Fruit fly (Drosophila melanogaster) whole organism, embryonic: ENCODE data around the gene ATPsynC.
A peak's percentile ranks its signal among the peaks of the same experiment; 100 is the strongest.

Experiments
- Atf3 ChIP-seq: fragments of 200-800 bp; sonication (Bioruptor generic); optimal IDR thresholded peaks from 3 replicates; lab custom pipeline; 2016; ENCODE audit warnings: missing biosample characterization, missing genetic modification characterization
- Awh ChIP-seq: fragments of 200-800 bp; sonication (Bioruptor generic); IDR thresholded peaks from 2 replicates; pipeline ENCODE4, ENCODE4 v1.3.6; 2022; ENCODE audit warnings: missing biosample characterization, missing genetic modification characterization
- CG11560 ChIP-seq: fragments of 200-800 bp; sonication (Bioruptor generic); IDR thresholded peaks from 3 replicates; pipeline ENCODE4 v1.3.6; 2022; ENCODE audit warnings: missing biosample characterization, missing genetic modification characterization
- CG11696 ChIP-seq: fragments of 200-800 bp; sonication (Bioruptor generic); IDR thresholded peaks from 2 replicates; pipeline ENCODE4 v1.3.6; 2022; ENCODE audit warnings: missing biosample characterization, missing genetic modification characterization
- CG1233 ChIP-seq: fragments of 200-800 bp; sonication (Bioruptor generic); optimal IDR thresholded peaks from 4 replicates; lab custom pipeline; 2018; ENCODE audit warnings: missing biosample characterization, mild to moderate bottlenecking, missing genetic modification characterization
- CG15073 ChIP-seq: fragments of 200-800 bp; sonication (Bioruptor generic); optimal IDR thresholded peaks from 2 replicates; lab custom pipeline; 2016; ENCODE audit warnings: missing biosample characterization, missing genetic modification characterization
- CG15269 ChIP-seq: fragments of 200-800 bp; sonication (Bioruptor generic); optimal IDR thresholded peaks from 2 replicates; lab custom pipeline; 2018; ENCODE audit warnings: missing biosample characterization, mild to moderate bottlenecking, missing genetic modification characterization, moderate library complexity
- CG15514 ChIP-seq: fragments of 200-800 bp; sonication (Bioruptor generic); optimal IDR thresholded peaks from 3 replicates; lab custom pipeline; 2017; ENCODE audit warnings: missing biosample characterization, missing genetic modification characterization, mild to moderate bottlenecking, moderate library complexity, missing genetic modification reagents
- CG1603 ChIP-seq: fragments of 200-800 bp; sonication (Bioruptor generic); optimal IDR thresholded peaks from 2 replicates; lab custom pipeline; 2019; ENCODE audit warnings: missing biosample characterization, mild to moderate bottlenecking, missing genetic modification characterization, moderate library complexity
- CG17186 ChIP-seq: fragments of 200-800 bp; sonication (Bioruptor generic); optimal IDR thresholded peaks from 3 replicates; lab custom pipeline; 2017; ENCODE audit warnings: missing biosample characterization, missing genetic modification reagents, missing genetic modification characterization
- CG34376 ChIP-seq: fragments of 200-800 bp; sonication (Bioruptor generic); optimal IDR thresholded peaks from 2 replicates; lab custom pipeline; 2018; ENCODE audit warnings: missing biosample characterization, mild to moderate bottlenecking, missing genetic modification characterization
- CG3838 ChIP-seq: fragments of 200-800 bp; sonication (Bioruptor generic); optimal IDR thresholded peaks from 3 replicates; lab custom pipeline; 2016; ENCODE audit warnings: missing biosample characterization, missing genetic modification characterization
- CG43689 ChIP-seq: fragments of 200-800 bp; sonication (Bioruptor generic); IDR thresholded peaks from 2 replicates; pipeline ENCODE4 v1.3.6; 2022; ENCODE audit warnings: missing biosample characterization, missing genetic modification characterization
- CG6854 ChIP-seq: fragments of 200-800 bp; sonication (Bioruptor generic); optimal IDR thresholded peaks from 3 replicates; lab custom pipeline; 2017; ENCODE audit warnings: missing biosample characterization, mild to moderate bottlenecking, missing genetic modification characterization
- CG7786 ChIP-seq: fragments of 200-800 bp; sonication (Bioruptor generic); optimal IDR thresholded peaks from 2 replicates; lab custom pipeline; 2016; ENCODE audit warnings: missing biosample characterization, missing genetic modification characterization
- CG8290 ChIP-seq, 3 experiments: fragments of 200-800 bp; sonication (Bioruptor generic); optimal IDR thresholded peaks; 2 replicates each; lab custom pipeline; 2016 to 2019; ENCODE audit warnings: missing biosample characterization in 3 of 3, missing genetic modification characterization in 3 of 3, mild to moderate bottlenecking in 2 of 3, moderate library complexity in 1 of 3
- CkIIα-i1 ChIP-seq: fragments of 200-800 bp; sonication (Bioruptor generic); IDR thresholded peaks from 2 replicates; pipeline ENCODE4 v1.3.6; 2022; ENCODE audit warnings: missing biosample characterization, missing genetic modification characterization
- D19A ChIP-seq: fragments of 200-800 bp; optimal IDR thresholded peaks from 3 replicates; lab custom pipeline; 2019; ENCODE audit warnings: missing biosample characterization, mild to moderate bottlenecking, missing genetic modification characterization, moderate library complexity
- Dad ChIP-seq: fragments of 200-800 bp; sonication (Bioruptor generic); optimal IDR thresholded peaks from 3 replicates; lab custom pipeline; 2016; ENCODE audit warnings: missing biosample characterization, missing genetic modification characterization
- Deaf1 ChIP-seq: fragments of 200-800 bp; optimal IDR thresholded peaks from 3 replicates; lab custom pipeline; 2019; ENCODE audit warnings: missing biosample characterization, mild to moderate bottlenecking, missing genetic modification characterization, moderate library complexity
- Dref ChIP-seq: fragments of 200-800 bp; sonication (Bioruptor generic); IDR thresholded peaks from 2 replicates; pipeline ENCODE4 v1.3.6; 2022; ENCODE audit warnings: missing biosample characterization, missing genetic modification characterization
- Ets97D ChIP-seq: fragments of 200-800 bp; sonication (Bioruptor generic); optimal IDR thresholded peaks from 3 replicates; lab custom pipeline; 2016; ENCODE audit warnings: missing biosample characterization, missing genetic modification characterization
- HHEX ChIP-seq: fragments of 200-800 bp; sonication (Bioruptor generic); optimal IDR thresholded peaks from 3 replicates; lab custom pipeline; 2017; ENCODE audit warnings: missing biosample characterization, mild to moderate bottlenecking, missing genetic modification characterization, missing genetic modification reagents
- Lpt ChIP-seq: fragments of >200 bp; optimal IDR thresholded peaks from 2 replicates; lab custom pipeline; 2018; ENCODE audit warnings: missing biosample characterization, missing genetic modification characterization
- Oaz ChIP-seq: fragments of 200-800 bp; sonication (Bioruptor generic); IDR thresholded peaks from 2 replicates; pipeline ENCODE4 v1.3.6; 2022; ENCODE audit warnings: missing biosample characterization, missing genetic modification characterization
- Ptx1 ChIP-seq: fragments of 200-800 bp; sonication (Bioruptor generic); IDR thresholded peaks from 2 replicates; pipeline ENCODE4 v1.3.6; 2022; ENCODE audit warnings: missing biosample characterization, missing genetic modification characterization
- Six4 ChIP-seq: fragments of 200-800 bp; sonication (Bioruptor generic); optimal IDR thresholded peaks from 2 replicates; lab custom pipeline; 2016; ENCODE audit warnings: missing biosample characterization, missing genetic modification characterization
- Spps ChIP-seq: fragments of 200-800 bp; sonication (Bioruptor generic); optimal IDR thresholded peaks from 2 replicates; lab custom pipeline; 2018; ENCODE audit warnings: missing biosample characterization, mild to moderate bottlenecking, missing genetic modification characterization
- Stat92E ChIP-seq, 3 experiments: fragments of >200 bp in 2 of 3; fragments of 200-800 bp in 1 of 3; sonication (Bioruptor generic) in 1 of 3; optimal IDR thresholded peaks; 2 replicates each; lab custom pipeline; 2017 to 2019; ENCODE audit warnings: missing biosample characterization in 3 of 3, missing genetic modification characterization in 3 of 3, mild to moderate bottlenecking in 1 of 3, moderate library complexity in 1 of 3
- Xbp1 ChIP-seq: fragments of 200-800 bp; sonication (Bioruptor generic); optimal IDR thresholded peaks from 3 replicates; lab custom pipeline; 2016; ENCODE audit warnings: missing biosample characterization, mild to moderate bottlenecking, missing genetic modification characterization
- al ChIP-seq: fragments of 200-800 bp; sonication (Bioruptor generic); IDR thresholded peaks from 2 replicates; pipeline ENCODE4 v1.3.6; 2022; ENCODE audit warnings: missing biosample characterization, missing genetic modification characterization
- chif ChIP-seq, 2 experiments: fragments of 200-800 bp; sonication (Bioruptor generic); optimal IDR thresholded peaks; 3 replicates each; lab custom pipeline; 2016; ENCODE audit warnings: missing biosample characterization in 2 of 2, missing genetic modification characterization in 2 of 2
- danr ChIP-seq: fragments of 200-800 bp; sonication (Bioruptor generic); IDR thresholded peaks from 2 replicates; pipeline ENCODE4 v1.3.6; 2022; ENCODE audit warnings: missing biosample characterization, missing genetic modification characterization
- dati ChIP-seq: fragments of 200-800 bp; sonication (Bioruptor generic); IDR thresholded peaks from 2 replicates; pipeline ENCODE4 v1.3.6; 2022; ENCODE audit warnings: missing biosample characterization, missing genetic modification characterization
- dimm ChIP-seq: fragments of 200-800 bp; sonication (Bioruptor generic); IDR thresholded peaks from 2 replicates; pipeline ENCODE4 v1.3.6; 2022; ENCODE audit warnings: missing biosample characterization, missing genetic modification characterization
- emc ChIP-seq: fragments of 200-800 bp; sonication (Bioruptor generic); optimal IDR thresholded peaks from 2 replicates; lab custom pipeline; 2016; ENCODE audit warnings: missing biosample characterization, missing genetic modification characterization
- ftz-f1 ChIP-seq: fragments of 200-800 bp; sonication (Bioruptor generic); optimal IDR thresholded peaks from 2 replicates; lab custom pipeline; 2016; ENCODE audit warnings: missing biosample characterization, missing genetic modification characterization
- gcm2 ChIP-seq: fragments of 200-800 bp; sonication (Bioruptor generic); optimal IDR thresholded peaks from 2 replicates; lab custom pipeline; 2016; ENCODE audit warnings: missing biosample characterization, missing genetic modification characterization
- grau ChIP-seq: fragments of 200-800 bp; optimal IDR thresholded peaks from 3 replicates; lab custom pipeline; 2019; ENCODE audit warnings: missing biosample characterization, mild to moderate bottlenecking, missing genetic modification characterization, moderate library complexity
- her ChIP-seq: fragments of 200-800 bp; sonication (Bioruptor generic); optimal IDR thresholded peaks from 2 replicates; lab custom pipeline; 2016; ENCODE audit warnings: missing biosample characterization, missing genetic modification characterization
- ken ChIP-seq: fragments of 200-800 bp; sonication (Bioruptor generic); IDR thresholded peaks from 3 replicates; pipeline ENCODE4 v1.3.6; 2022; ENCODE audit warnings: missing biosample characterization, missing genetic modification characterization
- oc ChIP-seq: fragments of 200-800 bp; sonication (Bioruptor generic); optimal IDR thresholded peaks from 2 replicates; lab custom pipeline; 2018; ENCODE audit warnings: missing biosample characterization, mild to moderate bottlenecking, missing genetic modification characterization, moderate library complexity
- p53 ChIP-seq: fragments of 200-800 bp; sonication (Bioruptor generic); optimal IDR thresholded peaks from 2 replicates; lab custom pipeline; 2016; ENCODE audit warnings: missing biosample characterization, missing genetic modification characterization
- sc ChIP-seq, 3 experiments: fragments of >200 bp in 2 of 3; fragments of 200-800 bp in 1 of 3; sonication (Bioruptor generic) in 1 of 3; optimal IDR thresholded peaks; 2 replicates in 2 of 3; 3 replicates in 1 of 3; lab custom pipeline; 2017; ENCODE audit warnings: mild to moderate bottlenecking in 1 of 3, missing biosample characterization in 1 of 3, missing genetic modification characterization in 1 of 3, missing genetic modification reagents in 1 of 3
- schlank ChIP-seq: fragments of 200-800 bp; sonication (Bioruptor generic); optimal IDR thresholded peaks from 2 replicates; lab custom pipeline; 2018; ENCODE audit warnings: missing biosample characterization, mild to moderate bottlenecking, missing genetic modification characterization
- sens-2 ChIP-seq: fragments of 200-800 bp; sonication (Bioruptor generic); IDR thresholded peaks from 2 replicates; pipeline ENCODE4 v1.3.6; 2022; ENCODE audit warnings: missing biosample characterization, missing genetic modification characterization
- sima ChIP-seq: fragments of 200-800 bp; sonication (Bioruptor generic); optimal IDR thresholded peaks from 2 replicates; lab custom pipeline; 2016; ENCODE audit warnings: missing biosample characterization, missing genetic modification characterization
- tgo ChIP-seq: fragments of 200-800 bp; sonication (Bioruptor generic); IDR thresholded peaks from 3 replicates; pipeline ENCODE4 v1.3.6; 2022; ENCODE audit warnings: missing biosample characterization, missing genetic modification characterization
- zen2 ChIP-seq: fragments of 200-800 bp; sonication (Bioruptor generic); IDR thresholded peaks from 3 replicates; pipeline ENCODE4 v1.3.6; 2022; ENCODE audit warnings: missing biosample characterization, missing genetic modification characterization; ENCODE audit not compliant: partially characterized antibody

The ATPsynC gene

dm6 chr3R:31252093-31252962 lies 32.9 kb upstream of the ATPsynC start, which contains the start of the genes qless and mRpL32 (continued):
- TF ChIP-seq CG17186 (GFP tag; lab: Kevin White, UChicago) (peak; percentile 78), Deaf1 (tag; lab: Kevin White, UChicago) (peak; percentile 94), sc (optimal IDR thresholded peaks at IDR 0.05; lab: Kevin White, UChicago) (no peak), sc (GFP tag; optimal IDR thresholded peaks at IDR 0.05; lab: Kevin White, UChicago) (no peak), D19A (tag; lab: Kevin White, UChicago) (no peak), ftz-f1 (GFP tag; lab: Kevin White, UChicago) (no peak), Oaz (no peak), CG15269 (no peak), Xbp1 (peak; percentile 48), Six4 (GFP tag; lab: Kevin White, UChicago) (peak; percentile 64), CG6854 (no peak), CG8290 (GFP tag; optimal IDR thresholded peaks at IDR 0.05; lab: Kevin White, UChicago) (peak; percentile 29), CG8290 (tag; optimal IDR thresholded peaks at IDR 0.05; lab: Kevin White, UChicago) (no peak), HHEX (no peak), p53 (GFP tag; lab: Kevin White, UChicago) (no peak), sens-2 (no peak), Ets97D (peak; percentile 42), grau (peak; percentile 30), danr (GFP tag; lab: Robert Waterston, UW) (no peak), emc (GFP tag; lab: Kevin White, UChicago) (peak; percentile 72), al (GFP tag; lab: Robert Waterston, UW) (peak; percentile 85), dimm (GFP tag; lab: Robert Waterston, UW) (no peak; the same call in 1 of the 2 replicates), CG3838 (GFP tag; lab: Kevin White, UChicago) (no peak), gcm2 (no peak), zen2 (GFP tag; lab: Robert Waterston, UW) (no peak; the same call in 2 of the 3 replicates), CG15073 (GFP tag; lab: Kevin White, UChicago) (no peak), Ptx1 (GFP tag; lab: Robert Waterston, UW) (peak; percentile 86), CG1233 (GFP tag; lab: Kevin White, UChicago) (no peak), Dad (GFP tag; lab: Kevin White, UChicago) (peak; percentile 89), CG15514 (GFP tag; lab: Kevin White, UChicago) (peak; percentile 45), sima (GFP tag; lab: Kevin White, UChicago) (no peak), CG7786 (GFP tag; lab: Kevin White, UChicago) (no peak), CG34376 (no peak), her (GFP tag; lab: Kevin White, UChicago) (no peak), schlank (tag; lab: Kevin White, UChicago) (no peak), Dref (GFP tag; lab: Robert Waterston, UW) (peak; percentile 59), Spps (peak; percentile 26), CG1603 (tag; lab: Kevin White, UChicago) (peak; percentile 57), CG11560 (tag; lab: Robert Waterston, UW) (peak; percentile 27; the same call in 1 of the 3 replicates), Awh (GFP tag; lab: Robert Waterston, UW) (peak; percentile 76), chif (GFP tag; optimal IDR thresholded peaks at IDR 0.05; lab: Kevin White, UChicago) (peak; percentile 24 to 41), CG43689 (GFP tag; lab: Robert Waterston, UW) (peak; percentile 13; the same call in 1 of the 2 replicates), Lpt (no peak), tgo (GFP tag; lab: Robert Waterston, UW) (peak; percentile 89), Stat92E (GFP tag; optimal IDR thresholded peaks at IDR 0.05; lab: Kevin White, UChicago) (no peak), oc (tag; lab: Kevin White, UChicago) (no peak), ken (peak; percentile 73), CkIIα-i1 (no peak), dati (GFP tag; lab: Robert Waterston, UW) (peak; percentile 70), CG11696 (GFP tag; lab: Robert Waterston, UW) (peak; percentile 50; the same call in 1 of the 2 replicates), Atf3 (GFP tag; lab: Kevin White, UChicago) (peak; percentile 3)
